Worm (Caenorhabditis elegans): ENCODE data around the gene spp-12.

Gene spp-12

ce11 chrV:13848379-13848778 is 41.2 kb upstream of the spp-12 start, which contains the start of gene srx-133:
srx-133 (plus strand) TSS chrV:13848679.
- no peak for TF ChIP-seq egl-27 (tag; optimal IDR thresholded peaks at IDR 0.05)
- no peak for TF ChIP-seq ztf-1 (GFP tag; conservative IDR thresholded peaks at IDR 0.05)
- TF ChIP-seq nhr-11 (tag; optimal IDR thresholded peaks at IDR 0.05), result no peak
- no peak for TF ChIP-seq sem-4 (tag; optimal IDR thresholded peaks at IDR 0.05)
- TF ChIP-seq lsy-2 (tag; optimal IDR thresholded peaks at IDR 0.05), result no peak
- TF ChIP-seq alr-1 (tag; optimal IDR thresholded peaks at IDR 0.05), result no peak
- TF ChIP-seq nhr-21 (tag; optimal IDR thresholded peaks at IDR 0.05), result no peak
- TF ChIP-seq mdl-1 (tag; optimal IDR thresholded peaks at IDR 0.05), result no peak
- TF ChIP-seq nhr-237 (tag; optimal IDR thresholded peaks at IDR 0.05), result no peak
- no peak for TF ChIP-seq Y55F3AM.14 (GFP tag; optimal IDR thresholded peaks at IDR 0.05)

ce11 chrV:13850170-13850569 is 39.4 kb upstream of the spp-12 start, which contains the start of gene hpx-2:
hpx-2 (plus strand) TSS chrV:13850470.
- TF ChIP-seq peb-1 (tag; optimal IDR thresholded peaks at IDR 0.05) (no peak), dmd-4 (tag; optimal IDR thresholded peaks at IDR 0.05) (no peak), nhr-77 (tag; optimal IDR thresholded peaks at IDR 0.05) (no peak), mbf-1 (tag; optimal IDR thresholded peaks at IDR 0.05) (no peak), ztf-11 (tag; optimal IDR thresholded peaks at IDR 0.05) (no peak), nhr-25 (tag; optimal IDR thresholded peaks at IDR 0.05) (no peak), R02D3.7 (tag; optimal IDR thresholded peaks at IDR 0.05) (no peak), fos-1 (tag; optimal IDR thresholded peaks at IDR 0.05) (no peak), nhr-10 (tag; optimal IDR thresholded peaks at IDR 0.05) (no peak), sma-9 (GFP tag; optimal IDR thresholded peaks at IDR 0.05) (no peak), sma-9 (tag; optimal IDR thresholded peaks at IDR 0.05) (no peak), lsy-2 (tag; optimal IDR thresholded peaks at IDR 0.05) (no peak), nhr-237 (tag; optimal IDR thresholded peaks at IDR 0.05) (no peak), nhr-11 (tag; optimal IDR thresholded peaks at IDR 0.05) (no peak), gmeb-1 (tag; optimal IDR thresholded peaks at IDR 0.05) (no peak), lin-13 (GFP tag; optimal IDR thresholded peaks at IDR 0.05) (no peak), mab-5 (tag; optimal IDR thresholded peaks at IDR 0.05) (no peak), aly-2 (tag; optimal IDR thresholded peaks at IDR 0.05) (no peak)

ce11 chrV:13854306-13854705 is 35.3 kb upstream of the spp-12 start, which contains the start of gene ttr-21:
ttr-21 (minus strand) TSS chrV:13854405.
- no peak for TF ChIP-seq ztf-4 (tag; optimal IDR thresholded peaks at IDR 0.05)
- TF ChIP-seq nhr-237 (tag; optimal IDR thresholded peaks at IDR 0.05), result no peak
- no peak for TF ChIP-seq nhr-12 (tag; optimal IDR thresholded peaks at IDR 0.05)
- TF ChIP-seq snpc-4 (tag; optimal IDR thresholded peaks at IDR 0.05), result no peak
- TF ChIP-seq ztf-1 (GFP tag; conservative IDR thresholded peaks at IDR 0.05), result no peak
- no peak for TF ChIP-seq elt-3 (tag; optimal IDR thresholded peaks at IDR 0.05)
- TF ChIP-seq F13H6.1 (tag; optimal IDR thresholded peaks at IDR 0.05), result peak; percentile 10

ce11 chrV:13856376-13856775 is 33.2 kb upstream of the spp-12 start, which contains the start of gene srx-134:
srx-134 (minus strand) TSS chrV:13856476.
- TF ChIP-seq nhr-77 (tag; optimal IDR thresholded peaks at IDR 0.05), result no peak
- no peak for TF ChIP-seq nhr-21 (tag; optimal IDR thresholded peaks at IDR 0.05)
- no peak for TF ChIP-seq nhr-6 (tag; optimal IDR thresholded peaks at IDR 0.05)
- no peak for TF ChIP-seq mdl-1 (tag; optimal IDR thresholded peaks at IDR 0.05)
- TF ChIP-seq C34F6.9 (tag; optimal IDR thresholded peaks at IDR 0.05), result no peak
- TF ChIP-seq nhr-237 (tag; optimal IDR thresholded peaks at IDR 0.05), result no peak
- TF ChIP-seq elt-3 (tag; optimal IDR thresholded peaks at IDR 0.05), result no peak
- TF ChIP-seq fos-1 (tag; optimal IDR thresholded peaks at IDR 0.05), result no peak
- TF ChIP-seq Y55F3AM.14 (GFP tag; optimal IDR thresholded peaks at IDR 0.05), result no peak
- TF ChIP-seq mab-5 (tag; optimal IDR thresholded peaks at IDR 0.05), result no peak
- TF ChIP-seq unc-55 (GFP tag; optimal IDR thresholded peaks at IDR 0.05), result no peak
- no peak for TF ChIP-seq gmeb-1 (tag; optimal IDR thresholded peaks at IDR 0.05)
- TF ChIP-seq ZK546.5 (tag; optimal IDR thresholded peaks at IDR 0.05), result no peak
- no peak for TF ChIP-seq ztf-11 (tag; optimal IDR thresholded peaks at IDR 0.05)
- TF ChIP-seq nhr-23 (tag; optimal IDR thresholded peaks at IDR 0.05), result no peak
- TF ChIP-seq unc-62 (GFP tag; optimal IDR thresholded peaks at IDR 0.05), result no peak

ce11 chrV:13857132-13857531 is 32.5 kb upstream of the spp-12 start, which contains the start of gene srx-136:
srx-136 (plus strand) TSS chrV:13857432.
- TF ChIP-seq lsy-2 (tag; optimal IDR thresholded peaks at IDR 0.05) (no peak), R02D3.7 (tag; optimal IDR thresholded peaks at IDR 0.05) (no peak), dmd-4 (tag; optimal IDR thresholded peaks at IDR 0.05) (no peak), nhr-237 (tag; optimal IDR thresholded peaks at IDR 0.05) (no peak), unc-62 (GFP tag; optimal IDR thresholded peaks at IDR 0.05) (no peak), nhr-6 (tag; optimal IDR thresholded peaks at IDR 0.05) (no peak), nhr-11 (tag; optimal IDR thresholded peaks at IDR 0.05) (no peak), ceh-16 (tag; optimal IDR thresholded peaks at IDR 0.05) (no peak), sem-4 (tag; optimal IDR thresholded peaks at IDR 0.05) (no peak), lin-11 (tag; optimal IDR thresholded peaks at IDR 0.05) (no peak), nhr-12 (tag; optimal IDR thresholded peaks at IDR 0.05) (no peak), nhr-21 (tag; optimal IDR thresholded peaks at IDR 0.05) (no peak), peb-1 (tag; optimal IDR thresholded peaks at IDR 0.05) (no peak), ZK546.5 (tag; optimal IDR thresholded peaks at IDR 0.05) (no peak), C34F6.9 (tag; optimal IDR thresholded peaks at IDR 0.05) (no peak), ceh-82 (tag; optimal IDR thresholded peaks at IDR 0.05) (no peak), F13H6.1 (tag; optimal IDR thresholded peaks at IDR 0.05) (no peak)
